Worm (Caenorhabditis elegans) whole organism, L3 larva: Measurements from ENCODE around the gene T21C9.6.

Experiments used
- R02D3.7 ChIP-seq: fragments of 150-350 bp; optimal IDR thresholded peaks from 2 replicates; lab custom pipeline; 2014; ENCODE audit warnings: missing biosample characterization, missing genetic modification characterization
- ama-1 ChIP-seq: fragments of 150-350 bp; optimal IDR thresholded peaks from 2 replicates; lab custom pipeline; 2018
- mml-1 ChIP-seq: fragments of 150-350 bp; sonication (generic microtip); optimal IDR thresholded peaks from 3 replicates; lab custom pipeline; 2014; ENCODE audit warnings: missing biosample characterization, missing genetic modification characterization
- nhr-25 ChIP-seq: sonication (generic microtip); optimal IDR thresholded peaks from 2 replicates; lab custom pipeline; 2017; ENCODE audit warnings: missing biosample characterization, missing genetic modification characterization
- nhr-76 ChIP-seq: fragments of 150-350 bp; sonication (generic microtip); optimal IDR thresholded peaks from 5 replicates; lab custom pipeline; 2014; ENCODE audit warnings: missing biosample characterization, missing genetic modification characterization

ce11 chrV:10592479-10592878 is 10.8 kb downstream of the T21C9.6 start, which contains the start of gene T21C9.9:
- TF ChIP-seq ama-1 (lab: Kevin White, UChicago) (no peak), nhr-25 (tag; lab: Kevin White, UChicago) (no peak), nhr-76 (tag; lab: Kevin White, UChicago) (no peak), mml-1 (no peak), R02D3.7 (no peak)
